Fruit fly (Drosophila melanogaster): ENCODE results near the gene mesh.

The mesh gene

DNA sequence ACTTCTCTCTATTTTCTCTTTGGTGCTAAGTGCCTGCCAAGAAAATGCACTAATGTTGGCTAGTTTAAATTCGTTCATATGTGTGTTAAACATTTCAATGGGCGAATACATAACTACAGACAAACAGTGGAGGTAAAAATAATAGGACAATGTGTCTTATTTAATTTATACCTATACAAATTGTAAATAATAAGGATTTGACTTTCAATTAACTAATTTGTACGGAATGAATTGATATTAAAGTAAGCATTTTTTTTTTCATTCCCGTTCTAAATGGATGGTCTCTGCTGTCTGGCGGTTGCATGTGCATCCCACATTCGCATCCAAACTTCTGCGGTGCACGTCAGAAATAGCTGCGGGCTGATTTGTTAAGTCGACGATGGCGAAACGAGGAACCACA, 48.6 kb downstream of the mesh start:
- TF ChIP-seq Sp1 (GFP tag; optimal IDR thresholded peaks at IDR 0.05) = no peak
- no peak for TF ChIP-seq CrebA (GFP tag; optimal IDR thresholded peaks at IDR 0.05; ENCODE audit: borderline replicate concordance)
- no peak for TF ChIP-seq GATAd (GFP tag; optimal IDR thresholded peaks at IDR 0.05)
- no peak for TF ChIP-seq ey (GFP tag; optimal IDR thresholded peaks at IDR 0.05)
- TF ChIP-seq dsf (GFP tag; optimal IDR thresholded peaks at IDR 0.05; ENCODE audit: borderline replicate concordance) = no peak
- no peak for TF ChIP-seq Vsx2 (GFP tag; optimal IDR thresholded peaks at IDR 0.05; ENCODE audit: partially characterized antibody)
- TF ChIP-seq Rel (GFP tag; optimal IDR thresholded peaks at IDR 0.05) = no peak
- no peak for TF ChIP-seq Rel (tag; optimal IDR thresholded peaks at IDR 0.05)
- TF ChIP-seq usp (GFP tag; optimal IDR thresholded peaks at IDR 0.05) = no peak
- TF ChIP-seq jim (GFP tag; optimal IDR thresholded peaks at IDR 0.05) = no peak
- no peak for TF ChIP-seq psq (GFP tag; optimal IDR thresholded peaks at IDR 0.05)
- TF ChIP-seq fru (GFP tag; optimal IDR thresholded peaks at IDR 0.05) = no peak
- no peak for TF ChIP-seq CG32264 (GFP tag; optimal IDR thresholded peaks at IDR 0.05)

DNA sequence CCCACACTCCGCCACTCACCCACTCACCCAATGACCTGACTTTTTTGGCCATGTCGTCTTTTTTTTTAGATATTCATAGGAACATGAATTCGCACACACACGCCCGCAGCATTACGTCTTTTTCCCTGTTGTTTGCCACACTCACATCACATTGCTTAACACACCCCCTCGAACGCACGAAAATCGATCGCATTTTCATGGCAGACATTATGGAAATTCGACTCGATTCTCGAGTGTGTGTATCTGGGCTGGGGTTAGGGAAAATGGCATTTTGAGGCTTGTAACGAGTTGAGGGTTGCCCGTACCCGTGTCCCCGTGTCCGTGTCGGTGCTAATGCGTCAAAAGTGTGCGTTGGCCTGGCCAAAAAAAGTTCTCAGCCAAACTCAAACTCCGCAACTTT, 53.9 kb downstream of the mesh start:
- no peak for TF ChIP-seq CG32264 (GFP tag; optimal IDR thresholded peaks at IDR 0.05)
- TF ChIP-seq pan (optimal IDR thresholded peaks at IDR 0.05) = no peak
- no peak for TF ChIP-seq CG9705 (GFP tag; optimal IDR thresholded peaks at IDR 0.05)
- TF ChIP-seq sv (GFP tag; optimal IDR thresholded peaks at IDR 0.05) = no peak
- no peak for TF ChIP-seq Hr78 (GFP tag; optimal IDR thresholded peaks at IDR 0.05)

DNA sequence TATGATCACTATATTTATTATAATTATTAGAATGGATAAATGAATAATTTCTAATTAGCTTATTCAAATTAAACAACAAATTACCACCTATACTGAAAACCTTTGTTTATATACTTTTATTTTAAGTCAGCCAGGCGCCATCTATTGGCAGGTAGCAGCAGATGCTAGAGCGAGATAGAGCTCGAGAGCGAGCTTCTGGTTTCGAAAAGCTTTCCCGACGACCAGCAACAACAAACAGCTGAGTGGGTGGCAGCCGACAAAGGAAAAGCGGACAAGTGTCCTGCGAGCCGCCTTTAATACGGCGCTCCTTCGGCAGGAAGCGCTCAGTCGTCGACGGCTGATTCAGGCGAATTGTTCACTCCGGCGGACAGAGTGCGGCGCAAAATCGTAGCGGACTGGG, 61.5 kb downstream of the mesh start, which contains the start of gene Gycbeta100B:
Gene Gycbeta100B (plus strand): TSS at position 337 of the 400 bp plus-strand sequence.
- TF ChIP-seq N (GFP tag; optimal IDR thresholded peaks at IDR 0.05) (no peak), Dfd (GFP tag; optimal IDR thresholded peaks at IDR 0.05) (no peak), fru (GFP tag; optimal IDR thresholded peaks at IDR 0.05) (no peak), CrebA (GFP tag; optimal IDR thresholded peaks at IDR 0.05; ENCODE audit: borderline replicate concordance) (no peak), dmrt93B (GFP tag; optimal IDR thresholded peaks at IDR 0.05) (no peak), usp (GFP tag; optimal IDR thresholded peaks at IDR 0.05) (no peak), Hnf4 (GFP tag; optimal IDR thresholded peaks at IDR 0.05) (no peak), Hr78 (GFP tag; optimal IDR thresholded peaks at IDR 0.05) (no peak), jim (GFP tag; optimal IDR thresholded peaks at IDR 0.05) (no peak), woc (GFP tag; optimal IDR thresholded peaks at IDR 0.05) (no peak), Vsx2 (GFP tag; optimal IDR thresholded peaks at IDR 0.05; ENCODE audit: partially characterized antibody) (no peak), Jra (GFP tag; optimal IDR thresholded peaks at IDR 0.05) (no peak), Hr83 (GFP tag; optimal IDR thresholded peaks at IDR 0.05; ENCODE audit: poor library complexity, severe bottlenecking) (no peak), Abd-B (GFP tag; optimal IDR thresholded peaks at IDR 0.05) (no peak), ey (GFP tag; optimal IDR thresholded peaks at IDR 0.05) (no peak), CG32264 (GFP tag; optimal IDR thresholded peaks at IDR 0.05) (no peak)

DNA sequence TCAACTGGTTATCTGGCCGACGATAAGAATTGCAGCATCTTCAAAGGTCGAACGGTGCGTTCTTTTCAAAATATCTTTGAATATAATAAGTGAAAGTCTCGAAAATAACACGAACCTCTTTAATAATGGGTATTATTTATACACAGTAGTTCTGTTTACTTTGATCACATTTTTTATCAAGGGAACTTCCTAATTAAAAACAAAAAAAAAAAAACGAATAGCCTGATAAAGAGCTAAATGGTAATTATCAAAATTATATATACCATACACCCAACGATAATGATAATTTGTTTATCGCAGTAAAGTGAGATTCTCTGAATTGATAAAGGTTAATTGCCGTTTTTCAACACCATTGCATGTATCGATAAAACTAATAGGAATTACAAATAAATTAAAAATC, 65.0 kb downstream of the mesh start, which contains the start of gene Ktch:
Gene Ktch (minus strand): TSS at position 101 of the 400 bp plus-strand sequence.
- TF ChIP-seq dsf (GFP tag; optimal IDR thresholded peaks at IDR 0.05; ENCODE audit: borderline replicate concordance) = no peak
- no peak for TF ChIP-seq GATAd (GFP tag; optimal IDR thresholded peaks at IDR 0.05)
- no peak for TF ChIP-seq sv (GFP tag; optimal IDR thresholded peaks at IDR 0.05)
- TF ChIP-seq Hr78 (GFP tag; optimal IDR thresholded peaks at IDR 0.05) = no peak
- TF ChIP-seq Jra (GFP tag; optimal IDR thresholded peaks at IDR 0.05) = no peak
